Worm (Caenorhabditis elegans) whole organism, late embryonic: ENCODE measurements around the gene tasp-1.

Experiments
- C08G9.2 ChIP-seq: sonication (generic microtip); optimal IDR thresholded peaks from 2 replicates; lab custom pipeline; 2016; ENCODE audit warnings: mild to moderate bottlenecking, missing genetic modification characterization, moderate library complexity, missing compliant biosample characterization
- K09A11.1 ChIP-seq: sonication (generic microtip); optimal IDR thresholded peaks from 2 replicates; lab custom pipeline; 2017; ENCODE audit warnings: antibody characterized with exemption, mild to moderate bottlenecking, missing genetic modification characterization, missing compliant biosample characterization; ENCODE audit not compliant: insufficient read depth
- T23F11.4 ChIP-seq: fragments of 200-800 bp; sonication (Bioruptor generic); optimal IDR thresholded peaks from 2 replicates; lab custom pipeline; 2018; ENCODE audit warnings: mild to moderate bottlenecking, missing genetic modification characterization, missing compliant biosample characterization
- ama-1 ChIP-seq: fragments of 150-350 bp; optimal IDR thresholded peaks from 2 replicates; lab custom pipeline; 2014
- ceh-14 ChIP-seq: sonication (generic microtip); optimal IDR thresholded peaks from 2 replicates; lab custom pipeline; 2016; ENCODE audit warnings: missing genotype, missing genetic modification characterization, missing compliant biosample characterization
- ceh-18 ChIP-seq: sonication (generic microtip); optimal IDR thresholded peaks from 2 replicates; lab custom pipeline; 2016; ENCODE audit warnings: missing genetic modification characterization, missing compliant biosample characterization
- ceh-19 ChIP-seq: fragments of 200-800 bp; sonication (Bioruptor generic); optimal IDR thresholded peaks from 2 replicates; lab custom pipeline; 2018; ENCODE audit warnings: mild to moderate bottlenecking, missing genetic modification characterization, missing compliant biosample characterization
- ceh-2 ChIP-seq: sonication (generic microtip); optimal IDR thresholded peaks from 2 replicates; lab custom pipeline; 2016; ENCODE audit warnings: missing genotype, missing genetic modification characterization, missing compliant biosample characterization
- ceh-22 ChIP-seq: sonication (generic microtip); optimal IDR thresholded peaks from 2 replicates; lab custom pipeline; 2017; ENCODE audit warnings: missing biosample characterization, missing genetic modification characterization
- ceh-30 ChIP-seq: fragments of 150-350 bp; optimal IDR thresholded peaks from 2 replicates; lab custom pipeline; 2014; ENCODE audit warnings: missing biosample characterization, missing genetic modification characterization
- ceh-45 ChIP-seq: fragments of 200-800 bp; sonication (Bioruptor generic); IDR thresholded peaks from 2 replicates; pipeline ENCODE4 v1.3.6; 2022; ENCODE audit warnings: missing genetic modification reagents, missing genetic modification characterization, missing compliant biosample characterization
- ceh-9 ChIP-seq: sonication (generic microtip); optimal IDR thresholded peaks from 2 replicates; lab custom pipeline; 2016; ENCODE audit warnings: mild to moderate bottlenecking, missing genetic modification characterization, inconsistent platforms, missing compliant biosample characterization
- che-1 ChIP-seq: sonication (generic microtip); optimal IDR thresholded peaks from 2 replicates; lab custom pipeline; 2016; ENCODE audit warnings: mild to moderate bottlenecking, missing genetic modification characterization, missing compliant biosample characterization
- dmd-4 ChIP-seq: sonication (generic microtip); optimal IDR thresholded peaks from 2 replicates; lab custom pipeline; 2016; ENCODE audit warnings: borderline replicate concordance, missing genetic modification characterization, missing compliant biosample characterization
- dve-1 ChIP-seq: sonication (generic microtip); optimal IDR thresholded peaks from 2 replicates; lab custom pipeline; 2017; ENCODE audit warnings: antibody characterized with exemption, mild to moderate bottlenecking, missing genetic modification characterization, missing compliant biosample characterization
- elt-2 ChIP-seq: sonication (generic microtip); optimal IDR thresholded peaks from 2 replicates; lab custom pipeline; 2016; ENCODE audit warnings: missing genetic modification reagents, missing genetic modification characterization, missing compliant biosample characterization
- elt-4 ChIP-seq: sonication (generic microtip); optimal IDR thresholded peaks from 2 replicates; lab custom pipeline; 2016; ENCODE audit warnings: missing genetic modification characterization, missing compliant biosample characterization
- ets-4 ChIP-seq: sonication (generic microtip); optimal IDR thresholded peaks from 2 replicates; lab custom pipeline; 2016; ENCODE audit warnings: missing genetic modification characterization, missing compliant biosample characterization
- eyg-1 ChIP-seq: sonication (generic microtip); optimal IDR thresholded peaks from 2 replicates; lab custom pipeline; 2016; ENCODE audit warnings: missing genotype, missing genetic modification characterization, missing compliant biosample characterization
- fax-1 ChIP-seq: sonication (generic microtip); optimal IDR thresholded peaks from 2 replicates; lab custom pipeline; 2016; ENCODE audit warnings: missing genotype, missing genetic modification characterization, missing compliant biosample characterization
- gmeb-2 ChIP-seq: sonication (generic microtip); optimal IDR thresholded peaks from 2 replicates; lab custom pipeline; 2016; ENCODE audit warnings: missing genetic modification characterization, inconsistent platforms, missing compliant biosample characterization
- hlh-13 ChIP-seq: fragments of 200-800 bp; sonication (Bioruptor generic); optimal IDR thresholded peaks from 2 replicates; lab custom pipeline; 2018; ENCODE audit warnings: mild to moderate bottlenecking, missing genetic modification characterization, missing compliant biosample characterization
- hlh-15 ChIP-seq: sonication (generic microtip); optimal IDR thresholded peaks from 2 replicates; lab custom pipeline; 2016; ENCODE audit warnings: missing genetic modification characterization, missing compliant biosample characterization
- lin-11 ChIP-seq: fragments of 200-800 bp; sonication (Bioruptor generic); optimal IDR thresholded peaks from 2 replicates; lab custom pipeline; 2018; ENCODE audit warnings: mild to moderate bottlenecking, missing genetic modification characterization, missing compliant biosample characterization
- madf-2 ChIP-seq: sonication (generic microtip); optimal IDR thresholded peaks from 2 replicates; lab custom pipeline; 2017; ENCODE audit warnings: missing genetic modification characterization, missing compliant biosample characterization
- mec-3 ChIP-seq: sonication (generic microtip); optimal IDR thresholded peaks from 2 replicates; lab custom pipeline; 2016; ENCODE audit warnings: borderline replicate concordance, missing genetic modification characterization, missing compliant biosample characterization
- npax-4 ChIP-seq: sonication (generic microtip); optimal IDR thresholded peaks from 2 replicates; lab custom pipeline; 2016; ENCODE audit warnings: missing genetic modification characterization, missing compliant biosample characterization
- odd-2 ChIP-seq: sonication (generic microtip); optimal IDR thresholded peaks from 2 replicates; lab custom pipeline; 2017; ENCODE audit warnings: antibody characterized with exemption, mild to moderate bottlenecking, missing genetic modification characterization, missing compliant biosample characterization
- pag-3 ChIP-seq: sonication (generic microtip); optimal IDR thresholded peaks from 2 replicates; lab custom pipeline; 2016; ENCODE audit warnings: missing compliant biosample characterization, missing genetic modification characterization, borderline replicate concordance
- pat-9 ChIP-seq: fragments of 200-800 bp; sonication (Bioruptor generic); optimal IDR thresholded peaks from 2 replicates; lab custom pipeline; 2018; ENCODE audit warnings: mild to moderate bottlenecking, missing genetic modification characterization, moderate library complexity, missing compliant biosample characterization
- pha-4 ChIP-seq: fragments of 150-350 bp; optimal IDR thresholded peaks from 2 replicates; lab custom pipeline; 2018; ENCODE audit warnings: missing biosample characterization, missing genetic modification reagents, missing genetic modification characterization
- pqm-1 ChIP-seq: sonication (generic microtip); optimal IDR thresholded peaks from 2 replicates; lab custom pipeline; 2016; ENCODE audit warnings: missing genetic modification characterization, missing compliant biosample characterization
- ref-2 ChIP-seq: sonication (generic microtip); optimal IDR thresholded peaks from 2 replicates; lab custom pipeline; 2016; ENCODE audit warnings: missing genetic modification characterization, missing compliant biosample characterization
- sdc-2 ChIP-seq: sonication (generic microtip); optimal IDR thresholded peaks from 2 replicates; lab custom pipeline; 2016; ENCODE audit warnings: missing genotype, missing genetic modification characterization, missing compliant biosample characterization
- sox-2 ChIP-seq: fragments of 200-800 bp; sonication (Bioruptor generic); IDR thresholded peaks from 2 replicates; pipeline ENCODE4 v1.3.6; 2022; ENCODE audit warnings: missing genetic modification reagents, missing genetic modification characterization, missing compliant biosample characterization
- sox-4 ChIP-seq: sonication (generic microtip); optimal IDR thresholded peaks from 2 replicates; lab custom pipeline; 2017; ENCODE audit warnings: mild to moderate bottlenecking, missing genetic modification characterization, inconsistent platforms, missing compliant biosample characterization
- tbx-7 ChIP-seq: sonication (generic microtip); optimal IDR thresholded peaks from 2 replicates; lab custom pipeline; 2016; ENCODE audit warnings: missing genotype, missing genetic modification characterization, missing compliant biosample characterization
- ttx-3 ChIP-seq: sonication (generic microtip); optimal IDR thresholded peaks from 2 replicates; lab custom pipeline; 2016; ENCODE audit warnings: missing genetic modification reagents, missing genetic modification characterization, missing compliant biosample characterization
- unc-42 ChIP-seq: sonication (generic microtip); optimal IDR thresholded peaks from 2 replicates; lab custom pipeline; 2016; ENCODE audit warnings: missing genotype, missing genetic modification characterization, missing compliant biosample characterization
- unc-86 ChIP-seq: sonication (generic microtip); optimal IDR thresholded peaks from 2 replicates; lab custom pipeline; 2016; ENCODE audit warnings: missing genetic modification characterization, missing compliant biosample characterization
- ztf-16 ChIP-seq: sonication (generic microtip); optimal IDR thresholded peaks from 2 replicates; lab custom pipeline; 2017; ENCODE audit warnings: missing genetic modification characterization, missing compliant biosample characterization

The tasp-1 gene

ce11 chrIII:10759050-10760023 lies at the start of gene tasp-1 (continued):
- TF ChIP-seq dmd-4 (tag; lab: Kevin White, UChicago) = peak; percentile 97
- TF ChIP-seq sox-4 = peak; percentile 91
- peak; percentile 100 for TF ChIP-seq ceh-18 (tag; lab: Kevin White, UChicago)
- TF ChIP-seq ceh-30 (tag; lab: Kevin White, UChicago) = peak; percentile 29
- TF ChIP-seq ztf-16 (tag; lab: Kevin White, UChicago) = peak; percentile 100
- peak; percentile 76 for TF ChIP-seq lin-11 (tag; lab: Kevin White, UChicago)
- TF ChIP-seq ceh-45 = peak; percentile 93
- peak; percentile 98 for TF ChIP-seq madf-2
- TF ChIP-seq odd-2 = peak; percentile 29
- TF ChIP-seq ref-2 (tag; lab: Kevin White, UChicago) = peak; percentile 100
- TF ChIP-seq fax-1 = peak; percentile 92
- peak; percentile 95 for TF ChIP-seq K09A11.1 (tag; lab: Kevin White, UChicago)
- TF ChIP-seq ceh-2 (tag; lab: Kevin White, UChicago) = peak; percentile 98
- peak; percentile 83 for TF ChIP-seq hlh-15
- peak; percentile 90 for TF ChIP-seq hlh-13 (GFP tag; lab: Kevin White, UChicago)
- peak; percentile 99 for TF ChIP-seq ets-4 (tag; lab: Kevin White, UChicago)
- peak; percentile 99 for TF ChIP-seq ceh-14 (tag; lab: Kevin White, UChicago)
- peak; percentile 95 for TF ChIP-seq T23F11.4 (GFP tag; lab: Kevin White, UChicago)
- TF ChIP-seq gmeb-2 (tag; lab: Kevin White, UChicago) = peak; percentile 91

ce11 chrIII:10709676-10710075 lies 49.4 kb upstream of the tasp-1 start:
- no peak for TF ChIP-seq tbx-7 (tag; lab: Kevin White, UChicago)
- TF ChIP-seq che-1 (tag; lab: Kevin White, UChicago) = no peak
- TF ChIP-seq unc-86 (tag; lab: Kevin White, UChicago) = no peak
- no peak for TF ChIP-seq sox-2 (GFP tag; lab: Robert Waterston, UW)
- TF ChIP-seq pqm-1 = no peak

ce11 chrIII:10711192-10711673 lies 47.9 kb upstream of the tasp-1 start, which contains the start of gene W09D10.5:
W09D10.5 (minus strand) TSS chrIII:10711536.
- no peak for TF ChIP-seq pag-3 (tag; lab: Kevin White, UChicago)
- TF ChIP-seq npax-4 (tag; lab: Kevin White, UChicago) = no peak
- no peak for TF ChIP-seq ceh-22 (tag; lab: Kevin White, UChicago)
- TF ChIP-seq ceh-19 = no peak
- no peak for TF ChIP-seq tbx-7 (tag; lab: Kevin White, UChicago)
- TF ChIP-seq C08G9.2 (tag; lab: Kevin White, UChicago) = no peak
- TF ChIP-seq ceh-9 (tag; lab: Kevin White, UChicago) = no peak
- no peak for TF ChIP-seq sdc-2 (tag; lab: Kevin White, UChicago)
- TF ChIP-seq pha-4 (tag; lab: Kevin White, UChicago) = no peak
- TF ChIP-seq eyg-1 (tag; lab: Kevin White, UChicago) = no peak
- no peak for TF ChIP-seq dmd-4 (tag; lab: Kevin White, UChicago)

ce11 chrIII:10714541-10714940 lies 44.6 kb upstream of the tasp-1 start:
- TF ChIP-seq elt-4 (tag; lab: Kevin White, UChicago) (no peak), ztf-16 (tag; lab: Kevin White, UChicago) (no peak), sdc-2 (tag; lab: Kevin White, UChicago) (no peak), sox-4 (no peak), unc-42 (tag; lab: Kevin White, UChicago) (no peak), dve-1 (tag; lab: Kevin White, UChicago) (no peak), ttx-3 (no peak), elt-2 (tag; lab: Kevin White, UChicago) (no peak), hlh-13 (GFP tag; lab: Kevin White, UChicago) (no peak), mec-3 (tag; lab: Kevin White, UChicago) (no peak), odd-2 (no peak), ama-1 (lab: Kevin White, UChicago) (no peak), ceh-45 (no peak), K09A11.1 (tag; lab: Kevin White, UChicago) (no peak), pat-9 (tag; lab: Kevin White, UChicago) (no peak), ceh-14 (tag; lab: Kevin White, UChicago) (no peak), pha-4 (tag; lab: Kevin White, UChicago) (no peak), eyg-1 (tag; lab: Kevin White, UChicago) (no peak)
